Fruit fly (Drosophila melanogaster): Measurements from ENCODE around the gene CG7627.

Gene CG7627

dm6 chr2L:8326414-8327271, 35.6 kb downstream of the CG7627 start:
- TF ChIP-seq CG11617 (GFP tag; optimal IDR thresholded peaks at IDR 0.05) (peak; percentile 42), Mnt (GFP tag; optimal IDR thresholded peaks at IDR 0.05) (no peak), CG33017 (tag; optimal IDR thresholded peaks at IDR 0.05) (peak; percentile 68), CG12768 (GFP tag; optimal IDR thresholded peaks at IDR 0.05) (peak; percentile 59), CG1620 (GFP tag; optimal IDR thresholded peaks at IDR 0.05) (no peak), CG7101 (tag; optimal IDR thresholded peaks at IDR 0.05) (peak; percentile 17), Clk (GFP tag; optimal IDR thresholded peaks at IDR 0.05) (no peak)

- TF ChIP-seq CG12768 (GFP tag; optimal IDR thresholded peaks at IDR 0.05) = peak; percentile 59
- no peak for TF ChIP-seq Mnt (GFP tag; optimal IDR thresholded peaks at IDR 0.05)
- TF ChIP-seq cic (GFP tag; optimal IDR thresholded peaks at IDR 0.05) = peak; percentile 34
Measured at dm6 chr2L:8325150-8325549, 37.1 kb downstream of the CG7627 start, which contains the start of gene CG7781. Gene CG7781 (minus strand): TSS chr2L:8325409.

DNA sequence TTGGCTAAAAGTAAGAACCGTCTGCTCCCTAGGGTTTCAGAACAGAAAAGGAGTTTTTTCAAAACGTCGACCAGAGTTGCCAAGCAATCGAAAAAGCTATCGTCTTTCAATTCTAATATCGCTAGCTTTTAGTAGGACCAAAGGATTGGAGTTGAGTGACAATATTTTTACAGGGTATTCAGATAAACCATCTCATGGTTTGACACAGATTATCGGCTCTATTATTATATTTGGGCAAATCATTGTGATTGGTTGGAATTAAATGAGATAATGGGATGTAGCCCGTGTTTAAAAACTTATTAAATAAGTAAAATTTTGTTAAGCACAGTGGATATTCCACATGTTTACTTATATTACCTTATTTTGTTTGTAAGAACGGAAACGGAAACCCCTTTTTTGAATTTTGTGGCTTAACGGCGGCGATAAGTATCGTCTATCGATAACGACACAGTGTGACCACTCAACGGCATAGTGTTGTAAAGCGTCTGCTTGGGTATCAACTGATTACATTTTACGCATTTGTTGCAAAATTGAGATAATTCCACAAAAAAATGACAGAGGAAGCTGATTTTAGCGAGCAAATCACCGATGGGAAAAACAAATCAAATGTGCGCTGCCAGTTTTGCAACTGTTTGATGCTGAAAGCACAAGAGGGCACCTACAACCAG, 42.3 kb downstream of the CG7627 start, which contains the start of the genes mtsh and strat:
Gene mtsh, minus strand, starts transcription at position 51 of the 668 bp plus-strand sequence.
Gene strat, plus strand, starts transcription at position 471 of the 668 bp plus-strand sequence.
- TF ChIP-seq kay (GFP tag; ENCODE audit: borderline replicate concordance) (no peak), Clk (GFP tag; optimal IDR thresholded peaks at IDR 0.05) (no peak), pad (GFP tag; optimal IDR thresholded peaks at IDR 0.05) (peak; percentile 60), CG14711 (tag; optimal IDR thresholded peaks at IDR 0.05) (peak; percentile 63), ovo (GFP tag; optimal IDR thresholded peaks at IDR 0.05) (peak; percentile 47), CG1620 (GFP tag; optimal IDR thresholded peaks at IDR 0.05) (peak; percentile 50), Crg-1 (GFP tag; optimal IDR thresholded peaks at IDR 0.05) (peak; percentile 77), bab1 (GFP tag; optimal IDR thresholded peaks at IDR 0.05) (peak; percentile 80), CG12768 (GFP tag; optimal IDR thresholded peaks at IDR 0.05) (peak; percentile 61), tj (GFP tag; optimal IDR thresholded peaks at IDR 0.05) (peak; percentile 58), CG7101 (tag; optimal IDR thresholded peaks at IDR 0.05) (peak; percentile 66), Mnt (GFP tag; optimal IDR thresholded peaks at IDR 0.05) (peak; percentile 60), toe (GFP tag; optimal IDR thresholded peaks at IDR 0.05) (no peak), cnc (optimal IDR thresholded peaks at IDR 0.05) (no peak), CG33017 (tag; optimal IDR thresholded peaks at IDR 0.05) (peak; percentile 32), Hr96 (GFP tag; optimal IDR thresholded peaks at IDR 0.05) (no peak), CG11617 (GFP tag; optimal IDR thresholded peaks at IDR 0.05) (peak; percentile 68), CG5204 (GFP tag; optimal IDR thresholded peaks at IDR 0.05) (no peak), cic (GFP tag; optimal IDR thresholded peaks at IDR 0.05) (peak; percentile 53), CG7045 (GFP tag; optimal IDR thresholded peaks at IDR 0.05) (peak; percentile 65)

DNA sequence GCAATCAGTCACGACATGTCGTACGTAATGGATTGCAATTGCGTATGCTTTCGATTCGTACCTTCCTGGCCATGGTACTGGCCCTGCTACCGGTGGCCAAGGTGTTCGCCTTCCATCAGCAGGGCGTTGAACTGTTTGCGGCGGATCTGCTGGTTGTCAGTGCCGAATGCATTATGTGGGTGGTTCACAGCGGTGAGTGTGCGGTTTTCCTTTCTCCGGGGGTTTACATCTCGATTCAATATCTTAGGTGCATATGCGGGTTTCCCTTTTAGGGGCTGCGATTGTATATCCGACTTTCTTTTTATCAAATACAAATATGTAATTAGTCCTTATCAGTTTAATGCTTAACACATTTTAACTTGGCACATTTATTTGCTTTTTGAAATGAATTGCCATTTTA, 50.5 kb downstream of the CG7627 start:
- TF ChIP-seq CG14711 (tag; optimal IDR thresholded peaks at IDR 0.05) = no peak
- TF ChIP-seq tj (GFP tag; optimal IDR thresholded peaks at IDR 0.05) = no peak
- no peak for TF ChIP-seq kay (GFP tag; ENCODE audit: borderline replicate concordance)
- TF ChIP-seq Clk (GFP tag; optimal IDR thresholded peaks at IDR 0.05) = no peak
- no peak for TF ChIP-seq cnc (optimal IDR thresholded peaks at IDR 0.05)
- TF ChIP-seq ovo (GFP tag; optimal IDR thresholded peaks at IDR 0.05) = no peak
- no peak for TF ChIP-seq CG5204 (GFP tag; optimal IDR thresholded peaks at IDR 0.05)
- no peak for TF ChIP-seq cic (GFP tag; optimal IDR thresholded peaks at IDR 0.05)
- no peak for TF ChIP-seq CG33017 (tag; optimal IDR thresholded peaks at IDR 0.05)
- no peak for TF ChIP-seq Hr96 (GFP tag; optimal IDR thresholded peaks at IDR 0.05)
- no peak for TF ChIP-seq CG7045 (GFP tag; optimal IDR thresholded peaks at IDR 0.05)
- no peak for TF ChIP-seq CG1620 (GFP tag; optimal IDR thresholded peaks at IDR 0.05)
- no peak for TF ChIP-seq CG7101 (tag; optimal IDR thresholded peaks at IDR 0.05)
- TF ChIP-seq pad (GFP tag; optimal IDR thresholded peaks at IDR 0.05) = no peak

- TF ChIP-seq CG7045 (GFP tag; optimal IDR thresholded peaks at IDR 0.05) (peak; percentile 83), CG1620 (GFP tag; optimal IDR thresholded peaks at IDR 0.05) (peak; percentile 80), pad (GFP tag; optimal IDR thresholded peaks at IDR 0.05) (peak; percentile 43), Clk (GFP tag; optimal IDR thresholded peaks at IDR 0.05) (peak; percentile 48), CG7101 (tag; optimal IDR thresholded peaks at IDR 0.05) (peak; percentile 92), CG5204 (GFP tag; optimal IDR thresholded peaks at IDR 0.05) (no peak), Mnt (GFP tag; optimal IDR thresholded peaks at IDR 0.05) (peak; percentile 78), Crg-1 (GFP tag; optimal IDR thresholded peaks at IDR 0.05) (peak; percentile 78), CG11617 (GFP tag; optimal IDR thresholded peaks at IDR 0.05) (peak; percentile 93), bab1 (GFP tag; optimal IDR thresholded peaks at IDR 0.05) (peak; percentile 91), CG12768 (GFP tag; optimal IDR thresholded peaks at IDR 0.05) (peak; percentile 86), ovo (GFP tag; optimal IDR thresholded peaks at IDR 0.05) (peak; percentile 52), kay (GFP tag; ENCODE audit: borderline replicate concordance) (no peak), tj (GFP tag; optimal IDR thresholded peaks at IDR 0.05) (peak; percentile 71), cic (GFP tag; optimal IDR thresholded peaks at IDR 0.05) (peak; percentile 75), Hr96 (GFP tag; optimal IDR thresholded peaks at IDR 0.05) (no peak), toe (GFP tag; optimal IDR thresholded peaks at IDR 0.05) (no peak), CG14711 (tag; optimal IDR thresholded peaks at IDR 0.05) (peak; percentile 98), CG33017 (tag; optimal IDR thresholded peaks at IDR 0.05) (peak; percentile 92), cnc (optimal IDR thresholded peaks at IDR 0.05) (no peak)
Measured at dm6 chr2L:8311091-8311490, 51.2 kb downstream of the CG7627 start, which contains the start of the genes CG7810 and CG7806. Gene CG7810 (minus strand): TSS chr2L:8311195. Gene CG7806 (plus strand): TSS chr2L:8311399.
